Fruit fly (Drosophila melanogaster): ENCODE results near the gene CG4375.

CG4375 gene

dm6 chr2L:1070332-1070731 lies 43.6 kb upstream of the CG4375 start (continued):
- no peak for TF ChIP-seq slou (GFP tag; optimal IDR thresholded peaks at IDR 0.05)
- no peak for TF ChIP-seq CG15073 (GFP tag; optimal IDR thresholded peaks at IDR 0.05)
- no peak for TF ChIP-seq shn (GFP tag; optimal IDR thresholded peaks at IDR 0.05)
- no peak for TF ChIP-seq trh (GFP tag; optimal IDR thresholded peaks at IDR 0.05)
- TF ChIP-seq gce (GFP tag; IDR thresholded peaks at IDR 0.05): no peak
- TF ChIP-seq dysf (GFP tag; IDR thresholded peaks at IDR 0.05): peak; percentile 53; the same call in 1 of the 3 replicates
- no peak for TF ChIP-seq z (GFP tag; IDR thresholded peaks at IDR 0.05)
- no peak for TF ChIP-seq usp (GFP tag; optimal IDR thresholded peaks at IDR 0.05)
- no peak for TF ChIP-seq lov (optimal IDR thresholded peaks at IDR 0.05)
- TF ChIP-seq lov (GFP tag; IDR thresholded peaks at IDR 0.05): 0 out of 3 replicates have a peak, but pooled peaks have one; percentile 28
- no peak for TF ChIP-seq mld (GFP tag; IDR thresholded peaks at IDR 0.05; ENCODE audit: partially characterized antibody)
- no peak for TF ChIP-seq Hmr (GFP tag; optimal IDR thresholded peaks at IDR 0.05)
- TF ChIP-seq emc (GFP tag; optimal IDR thresholded peaks at IDR 0.05): no peak
- TF ChIP-seq unpg (GFP tag; optimal IDR thresholded peaks at IDR 0.05): peak; percentile 57
- no peak for TF ChIP-seq CG1602 (GFP tag; optimal IDR thresholded peaks at IDR 0.05)
- TF ChIP-seq CG13894 (tag; optimal IDR thresholded peaks at IDR 0.05): no peak
- peak; percentile 10 for TF ChIP-seq ind (GFP tag; optimal IDR thresholded peaks at IDR 0.05)
- TF ChIP-seq fru (optimal IDR thresholded peaks at IDR 0.05): no peak
- TF ChIP-seq sd (tag; optimal IDR thresholded peaks at IDR 0.05): no peak
- peak; percentile 9 for TF ChIP-seq trem (tag; optimal IDR thresholded peaks at IDR 0.05)
- TF ChIP-seq mam (GFP tag; optimal IDR thresholded peaks at IDR 0.05): no peak
- TF ChIP-seq sisA (GFP tag; IDR thresholded peaks at IDR 0.05): peak; percentile 36; the same call in 1 of the 2 replicates
- TF ChIP-seq CG9797 (GFP tag; optimal IDR thresholded peaks at IDR 0.05): no peak
- no peak for TF ChIP-seq kay (GFP tag; optimal IDR thresholded peaks at IDR 0.05)
- TF ChIP-seq chinmo (GFP tag; IDR thresholded peaks at IDR 0.05; ENCODE audit: partially characterized antibody): no peak
- no peak for TF ChIP-seq ken (GFP tag; IDR thresholded peaks at IDR 0.05)
- no peak for TF ChIP-seq Sry-δ (GFP tag; optimal IDR thresholded peaks at IDR 0.05)
- no peak for TF ChIP-seq CG10654 (GFP tag; optimal IDR thresholded peaks at IDR 0.05)
- TF ChIP-seq CG7963 (GFP tag; IDR thresholded peaks at IDR 0.05; ENCODE audit: partially characterized antibody): no peak
- no peak for TF ChIP-seq bigmax (GFP tag; optimal IDR thresholded peaks at IDR 0.05)
- TF ChIP-seq sqz (GFP tag; optimal IDR thresholded peaks at IDR 0.05): no peak
- no peak for TF ChIP-seq yki (optimal IDR thresholded peaks at IDR 0.05)
- no peak for TF ChIP-seq E2f1 (GFP tag; IDR thresholded peaks at IDR 0.05)
- no peak for TF ChIP-seq rib (GFP tag; IDR thresholded peaks at IDR 0.05)
- TF ChIP-seq twi (tag; optimal IDR thresholded peaks at IDR 0.05): no peak
- no peak for TF ChIP-seq CG43689 (GFP tag; IDR thresholded peaks at IDR 0.05)
- no peak for TF ChIP-seq B-H2 (GFP tag; optimal IDR thresholded peaks at IDR 0.05)
- peak; percentile 65 for TF ChIP-seq gem (tag; optimal IDR thresholded peaks at IDR 0.05)
- TF ChIP-seq Nf-YA (GFP tag; IDR thresholded peaks at IDR 0.05): no peak
- no peak for TF ChIP-seq Mes4 (GFP tag; optimal IDR thresholded peaks at IDR 0.05)
- TF ChIP-seq ham (GFP tag; IDR thresholded peaks at IDR 0.05): no peak
- TF ChIP-seq CG10267 (tag; optimal IDR thresholded peaks at IDR 0.05): peak; percentile 15
- no peak for TF ChIP-seq disco-r (GFP tag; optimal IDR thresholded peaks at IDR 0.05)
- no peak for TF ChIP-seq repo (GFP tag; optimal IDR thresholded peaks at IDR 0.05)
- no peak for TF ChIP-seq CG10209 (GFP tag; optimal IDR thresholded peaks at IDR 0.05)
- TF ChIP-seq oc (tag; optimal IDR thresholded peaks at IDR 0.05): no peak
- no peak for TF ChIP-seq CoRest (tag; optimal IDR thresholded peaks at IDR 0.05)
- TF ChIP-seq CG31224 (GFP tag; IDR thresholded peaks at IDR 0.05): no peak
- no peak for TF ChIP-seq wdn (GFP tag; IDR thresholded peaks at IDR 0.05)
- TF ChIP-seq CG4617 (GFP tag; optimal IDR thresholded peaks at IDR 0.05; ENCODE audit: borderline replicate concordance): no peak
- peak; percentile 31 for TF ChIP-seq gsb-n (tag; optimal IDR thresholded peaks at IDR 0.05)
- TF ChIP-seq Elba2 (GFP tag; optimal IDR thresholded peaks at IDR 0.05): no peak
- TF ChIP-seq Eip74EF (GFP tag; optimal IDR thresholded peaks at IDR 0.05): no peak

Measured in whole organism, embryonic.